Fruit fly (Drosophila melanogaster) whole organism, embryonic: ENCODE data around the gene ATPsynepsilonL.

ENCODE experiments used
- Aef1 ChIP-seq: fragments of 200-800 bp; sonication (Bioruptor generic); IDR thresholded peaks from 3 replicates; pipeline ENCODE4 v1.3.6; 2022; ENCODE audit warnings: missing biosample characterization, missing genetic modification characterization
- Antp ChIP-seq: fragments of 200-800 bp; sonication (Bioruptor generic); optimal IDR thresholded peaks from 3 replicates; lab custom pipeline; 2016; ENCODE audit warnings: missing biosample characterization, missing genetic modification characterization
- Atf3 ChIP-seq: fragments of 200-800 bp; sonication (Bioruptor generic); optimal IDR thresholded peaks from 3 replicates; lab custom pipeline; 2016; ENCODE audit warnings: missing biosample characterization, missing genetic modification characterization
- Blimp-1 ChIP-seq: fragments of 200-800 bp; sonication (Bioruptor generic); optimal IDR thresholded peaks from 3 replicates; lab custom pipeline; 2018; ENCODE audit warnings: missing biosample characterization, missing genetic modification characterization, mild to moderate bottlenecking, moderate library complexity, missing genetic modification reagents
- CG10565 ChIP-seq: fragments of 200-800 bp; sonication (Bioruptor generic); optimal IDR thresholded peaks from 3 replicates; lab custom pipeline; 2016; ENCODE audit warnings: missing biosample characterization, mild to moderate bottlenecking, missing genetic modification characterization
- CG11247 ChIP-seq: fragments of 200-800 bp; sonication (Bioruptor generic); IDR thresholded peaks from 2 replicates; pipeline ENCODE4 v1.3.6; 2022; ENCODE audit warnings: missing biosample characterization, missing genetic modification characterization
- CG11723 ChIP-seq: fragments of 200-800 bp; sonication (Bioruptor generic); optimal IDR thresholded peaks from 2 replicates; lab custom pipeline; 2017; ENCODE audit warnings: missing biosample characterization, mild to moderate bottlenecking, missing genetic modification characterization
- CG14014 ChIP-seq: fragments of 200-800 bp; sonication (Bioruptor generic); IDR thresholded peaks from 2 replicates; pipeline ENCODE4 v1.3.6; 2022; ENCODE audit warnings: missing biosample characterization, missing genetic modification characterization
- CG15479 ChIP-seq: fragments of 200-800 bp; sonication (Bioruptor generic); optimal IDR thresholded peaks from 3 replicates; lab custom pipeline; 2019; ENCODE audit warnings: missing biosample characterization, mild to moderate bottlenecking, missing genetic modification characterization, moderate library complexity
- CG1792 ChIP-seq: fragments of 200-800 bp; sonication (Bioruptor generic); optimal IDR thresholded peaks from 2 replicates; lab custom pipeline; 2016; ENCODE audit warnings: missing biosample characterization, missing genetic modification characterization
- CG18011 ChIP-seq: fragments of 200-800 bp; sonication (Bioruptor generic); optimal IDR thresholded peaks from 2 replicates; lab custom pipeline; 2017; ENCODE audit warnings: missing biosample characterization, missing genetic modification characterization, mild to moderate bottlenecking, moderate library complexity, missing genotype
- CG18599 ChIP-seq: fragments of 200-800 bp; sonication (Bioruptor generic); optimal IDR thresholded peaks from 3 replicates; lab custom pipeline; 2017; ENCODE audit warnings: missing biosample characterization, missing genetic modification characterization, mild to moderate bottlenecking, moderate library complexity, missing genetic modification reagents
- CG2199 ChIP-seq: fragments of 200-800 bp; sonication (Bioruptor generic); IDR thresholded peaks from 3 replicates; pipeline ENCODE4 v1.3.6; 2022; ENCODE audit warnings: missing biosample characterization, missing genetic modification characterization
- CG30403 ChIP-seq: fragments of 200-800 bp; sonication (Bioruptor generic); optimal IDR thresholded peaks from 3 replicates; lab custom pipeline; 2016; ENCODE audit warnings: missing biosample characterization, missing genetic modification characterization
- CG31388 ChIP-seq: fragments of 200-800 bp; sonication (Bioruptor generic); optimal IDR thresholded peaks from 2 replicates; lab custom pipeline; 2016; ENCODE audit warnings: missing biosample characterization, missing genetic modification characterization
- CG4328 ChIP-seq: fragments of 200-800 bp; sonication (Bioruptor generic); optimal IDR thresholded peaks from 3 replicates; lab custom pipeline; 2017; ENCODE audit warnings: missing biosample characterization, missing genetic modification reagents, missing genetic modification characterization
- CG7372 ChIP-seq: fragments of 200-800 bp; sonication (Bioruptor generic); IDR thresholded peaks from 2 replicates; pipeline ENCODE4 v1.3.6; 2022; ENCODE audit warnings: missing biosample characterization, missing genetic modification characterization
- CG9817 ChIP-seq: fragments of 200-800 bp; sonication (Bioruptor generic); optimal IDR thresholded peaks from 2 replicates; lab custom pipeline; 2018; ENCODE audit warnings: missing biosample characterization, mild to moderate bottlenecking, missing genetic modification characterization, moderate library complexity
- Dad ChIP-seq: fragments of 200-800 bp; sonication (Bioruptor generic); optimal IDR thresholded peaks from 3 replicates; lab custom pipeline; 2016; ENCODE audit warnings: missing biosample characterization, missing genetic modification characterization
- Dek ChIP-seq: fragments of 200-800 bp; sonication (Bioruptor generic); optimal IDR thresholded peaks from 3 replicates; lab custom pipeline; 2019; ENCODE audit warnings: missing biosample characterization, mild to moderate bottlenecking, missing genetic modification characterization, moderate library complexity
- Fer3 ChIP-seq: fragments of 200-800 bp; sonication (Bioruptor generic); optimal IDR thresholded peaks from 2 replicates; lab custom pipeline; 2018; ENCODE audit warnings: missing biosample characterization, mild to moderate bottlenecking, missing genetic modification characterization, moderate library complexity
- Gsc ChIP-seq: fragments of 200-800 bp; sonication (Bioruptor generic); IDR thresholded peaks from 2 replicates; pipeline ENCODE4 v1.3.6; 2022; ENCODE audit warnings: missing biosample characterization, missing genetic modification characterization
- HLH4C ChIP-seq: fragments of 200-800 bp; sonication (Bioruptor generic); IDR thresholded peaks from 3 replicates; pipeline ENCODE4 v1.3.6; 2022; ENCODE audit warnings: missing biosample characterization, missing genetic modification characterization; ENCODE audit not compliant: partially characterized antibody
- HmgD ChIP-seq: fragments of 200-800 bp; sonication (Bioruptor generic); optimal IDR thresholded peaks from 3 replicates; lab custom pipeline; 2016; ENCODE audit warnings: missing biosample characterization, missing genetic modification characterization
- Mad ChIP-seq: fragments of 200-800 bp; sonication (Bioruptor generic); optimal IDR thresholded peaks from 2 replicates; lab custom pipeline; 2016; ENCODE audit warnings: missing biosample characterization, missing genetic modification characterization
- NK7.1 ChIP-seq: fragments of 200-800 bp; sonication (Bioruptor generic); optimal IDR thresholded peaks from 3 replicates; lab custom pipeline; 2016; ENCODE audit warnings: missing biosample characterization, missing genetic modification characterization
- PHDP ChIP-seq: fragments of 200-800 bp; sonication (Bioruptor generic); optimal IDR thresholded peaks from 3 replicates; lab custom pipeline; 2018; ENCODE audit warnings: missing biosample characterization, mild to moderate bottlenecking, missing genetic modification characterization, moderate library complexity
- Ravus ChIP-seq: fragments of 200-800 bp; sonication (Bioruptor generic); IDR thresholded peaks from 2 replicates; pipeline ENCODE4 v1.3.6; 2022; ENCODE audit warnings: missing biosample characterization, missing genetic modification characterization
- Sry-β ChIP-seq: fragments of 200-800 bp; sonication (Bioruptor generic); optimal IDR thresholded peaks from 2 replicates; lab custom pipeline; 2018; ENCODE audit warnings: missing biosample characterization, mild to moderate bottlenecking, missing genetic modification characterization, moderate library complexity
- abd-A ChIP-seq: fragments of 200-800 bp; sonication (Bioruptor generic); optimal IDR thresholded peaks from 3 replicates; lab custom pipeline; 2019; ENCODE audit warnings: missing biosample characterization, mild to moderate bottlenecking, missing genetic modification characterization, moderate library complexity
- bab2 ChIP-seq: fragments of 200-800 bp; sonication (Bioruptor generic); optimal IDR thresholded peaks from 2 replicates; lab custom pipeline; 2016; ENCODE audit warnings: missing biosample characterization, missing genetic modification characterization
- cg ChIP-seq: fragments of 200-800 bp; sonication (Bioruptor generic); optimal IDR thresholded peaks from 3 replicates; lab custom pipeline; 2019; ENCODE audit warnings: missing biosample characterization, mild to moderate bottlenecking, missing genetic modification characterization, moderate library complexity
- dati ChIP-seq: fragments of 200-800 bp; sonication (Bioruptor generic); IDR thresholded peaks from 2 replicates; pipeline ENCODE4 v1.3.6; 2022; ENCODE audit warnings: missing biosample characterization, missing genetic modification characterization
- gcm ChIP-seq: fragments of 200-800 bp; sonication (Bioruptor generic); optimal IDR thresholded peaks from 2 replicates; lab custom pipeline; 2019; ENCODE audit warnings: missing biosample characterization, mild to moderate bottlenecking, missing genetic modification characterization, moderate library complexity
- hkb ChIP-seq, 2 experiments: fragments of 200-800 bp in 1 of 2; fragments of >200 bp in 1 of 2; sonication (Bioruptor generic) in 1 of 2; IDR thresholded peaks in 1 of 2; optimal IDR thresholded peaks in 1 of 2; 2 replicates each; pipeline versions ENCODE4 v1.3.6 to Lab custom; 2017 to 2022; ENCODE audit warnings: missing biosample characterization in 1 of 2, missing genetic modification characterization in 1 of 2
- inv ChIP-seq: fragments of 200-800 bp; sonication (Bioruptor generic); IDR thresholded peaks from 2 replicates; pipeline ENCODE4 v1.3.6; 2022; ENCODE audit warnings: missing biosample characterization, missing genetic modification characterization; ENCODE audit not compliant: partially characterized antibody
- jing ChIP-seq: fragments of 200-800 bp; sonication (Bioruptor generic); optimal IDR thresholded peaks from 2 replicates; lab custom pipeline; 2018; ENCODE audit warnings: missing biosample characterization, mild to moderate bottlenecking, missing genetic modification characterization
- kah ChIP-seq: fragments of 200-800 bp; sonication (Bioruptor generic); optimal IDR thresholded peaks from 2 replicates; lab custom pipeline; 2018; ENCODE audit warnings: missing biosample characterization, mild to moderate bottlenecking, missing genetic modification characterization
- lmd ChIP-seq: fragments of 200-800 bp; sonication (Bioruptor generic); IDR thresholded peaks from 2 replicates; pipeline ENCODE4 v1.3.6; 2022; ENCODE audit warnings: missing biosample characterization, missing genetic modification characterization
- oc ChIP-seq: fragments of 200-800 bp; sonication (Bioruptor generic); optimal IDR thresholded peaks from 2 replicates; lab custom pipeline; 2018; ENCODE audit warnings: missing biosample characterization, mild to moderate bottlenecking, missing genetic modification characterization, moderate library complexity
- ro ChIP-seq: fragments of 200-800 bp; sonication (Bioruptor generic); IDR thresholded peaks from 2 replicates; pipeline ENCODE4 v1.3.6; 2022; ENCODE audit warnings: missing biosample characterization, missing genetic modification characterization
- sc ChIP-seq, 3 experiments: fragments of >200 bp in 2 of 3; fragments of 200-800 bp in 1 of 3; sonication (Bioruptor generic) in 1 of 3; optimal IDR thresholded peaks; 2 replicates in 2 of 3; 3 replicates in 1 of 3; lab custom pipeline; 2017; ENCODE audit warnings: mild to moderate bottlenecking in 1 of 3, missing biosample characterization in 1 of 3, missing genetic modification characterization in 1 of 3, missing genetic modification reagents in 1 of 3
- schlank ChIP-seq: fragments of 200-800 bp; sonication (Bioruptor generic); optimal IDR thresholded peaks from 2 replicates; lab custom pipeline; 2018; ENCODE audit warnings: missing biosample characterization, mild to moderate bottlenecking, missing genetic modification characterization
- so ChIP-seq: fragments of 200-800 bp; sonication (Bioruptor generic); IDR thresholded peaks from 3 replicates; pipeline ENCODE4 v1.3.6; 2022; ENCODE audit warnings: missing biosample characterization, missing genetic modification characterization
- sug ChIP-seq: fragments of 200-800 bp; optimal IDR thresholded peaks from 2 replicates; lab custom pipeline; 2019; ENCODE audit warnings: missing biosample characterization, mild to moderate bottlenecking, missing genetic modification characterization, moderate library complexity
- toy ChIP-seq: fragments of 200-800 bp; sonication (Bioruptor generic); IDR thresholded peaks from 2 replicates; pipeline ENCODE4 v1.3.6; 2022; ENCODE audit warnings: missing biosample characterization, missing genetic modification characterization
- ttk ChIP-seq: fragments of 200-800 bp; sonication (Bioruptor generic); IDR thresholded peaks from 2 replicates; pipeline ENCODE4 v2.1.2; 2022; ENCODE audit warnings: missing biosample characterization, missing genetic modification characterization
- z ChIP-seq: fragments of 200-800 bp; sonication (Bioruptor generic); IDR thresholded peaks from 3 replicates; pipeline ENCODE4 v1.3.6; 2022; ENCODE audit warnings: missing biosample characterization, missing genetic modification characterization
- zfh1 ChIP-seq: fragments of 200-800 bp; sonication (Bioruptor generic); IDR thresholded peaks from 3 replicates; pipeline ENCODE4 v1.3.6; 2022; ENCODE audit warnings: missing biosample characterization, missing genetic modification characterization

The ATPsynepsilonL gene

dm6 chr3R:10079267-10079987 lies 42.1 kb upstream of the ATPsynepsilonL start (continued):
- TF ChIP-seq sug (tag; lab: Kevin White, UChicago): no peak
- no peak for TF ChIP-seq inv (GFP tag; lab: Robert Waterston, UW)
- TF ChIP-seq kah (GFP tag; lab: Kevin White, UChicago): no peak
- TF ChIP-seq dati (GFP tag; lab: Robert Waterston, UW): no peak
- no peak for TF ChIP-seq HmgD (GFP tag; lab: Kevin White, UChicago)
- no peak for TF ChIP-seq CG11247 (GFP tag; lab: Robert Waterston, UW)
- TF ChIP-seq oc: no peak
- no peak for TF ChIP-seq toy (GFP tag; lab: Robert Waterston, UW)
- TF ChIP-seq CG10565: no peak
- no peak for TF ChIP-seq CG14014 (GFP tag; lab: Robert Waterston, UW)
- TF ChIP-seq Atf3 (GFP tag; lab: Kevin White, UChicago): no peak
- no peak for TF ChIP-seq NK7.1 (GFP tag; lab: Kevin White, UChicago)
- no peak for TF ChIP-seq Dek
- no peak for TF ChIP-seq Ravus
- peak; percentile 28; the same call in 1 of the 2 replicates for TF ChIP-seq lmd
- TF ChIP-seq hkb (optimal IDR thresholded peaks at IDR 0.05; lab: Kevin White, UChicago): no peak
- peak; percentile 65 for TF ChIP-seq hkb (GFP tag; IDR thresholded peaks at IDR 0.05; lab: Robert Waterston, UW)
- TF ChIP-seq bab2 (GFP tag; lab: Kevin White, UChicago): peak; percentile 11
- TF ChIP-seq Dad (GFP tag; lab: Kevin White, UChicago): no peak
- no peak for TF ChIP-seq CG18011 (GFP tag; lab: Kevin White, UChicago)
- TF ChIP-seq cg (GFP tag; lab: Kevin White, UChicago): peak; percentile 63
- no peak for TF ChIP-seq CG9817 (tag; lab: Kevin White, UChicago)
- TF ChIP-seq CG1792: no peak
- peak; percentile 40; the same call in 1 of the 3 replicates for TF ChIP-seq zfh1 (GFP tag; lab: Robert Waterston, UW)
- no peak for TF ChIP-seq abd-A (tag; lab: Kevin White, UChicago)
- no peak for TF ChIP-seq CG31388 (GFP tag; lab: Kevin White, UChicago)
- TF ChIP-seq so: peak; percentile 46; the same call in 1 of the 3 replicates
- TF ChIP-seq jing (GFP tag; lab: Kevin White, UChicago): no peak
- peak; percentile 38 for TF ChIP-seq CG30403 (GFP tag; lab: Kevin White, UChicago)
- no peak for TF ChIP-seq CG15479 (GFP tag; lab: Kevin White, UChicago)
- TF ChIP-seq Sry-β (GFP tag; lab: Kevin White, UChicago): no peak
- peak; percentile 26; the same call in 1 of the 3 replicates for TF ChIP-seq Aef1 (GFP tag; lab: Robert Waterston, UW)
- no peak for TF ChIP-seq CG4328
- peak; percentile 2 for TF ChIP-seq Antp (GFP tag; lab: Kevin White, UChicago)
- TF ChIP-seq CG18599 (GFP tag; lab: Kevin White, UChicago): no peak
- TF ChIP-seq CG11723 (GFP tag; lab: Kevin White, UChicago): no peak
- no peak for TF ChIP-seq gcm (GFP tag; lab: Kevin White, UChicago)
- no peak for TF ChIP-seq Fer3
- TF ChIP-seq HLH4C (GFP tag; lab: Robert Waterston, UW): no peak
- no peak for TF ChIP-seq z
- no peak for TF ChIP-seq sc (optimal IDR thresholded peaks at IDR 0.05; lab: Kevin White, UChicago)
- no peak for TF ChIP-seq sc (GFP tag; optimal IDR thresholded peaks at IDR 0.05; lab: Kevin White, UChicago)
- peak; percentile 49 for TF ChIP-seq Blimp-1 (GFP tag; lab: Kevin White, UChicago)
- no peak for TF ChIP-seq CG7372
- no peak; the same call in 1 of the 2 replicates for TF ChIP-seq ttk
- no peak for TF ChIP-seq Gsc
- TF ChIP-seq Mad: no peak
- TF ChIP-seq ro: 0 out of 2 replicates have a peak, but pooled peaks have one; percentile 17
- no peak for TF ChIP-seq CG2199
- TF ChIP-seq PHDP (tag; lab: Kevin White, UChicago): peak; percentile 21
- no peak for TF ChIP-seq schlank
